Worm (Caenorhabditis elegans) whole organism, young adult: ENCODE results near the gene atic-1.

Experiments
- B0336.3 ChIP-seq: fragments of 200-800 bp; sonication (Bioruptor generic); IDR thresholded peaks from 2 replicates; pipeline ENCODE4 v1.3.6; 2022; ENCODE audit warnings: missing genetic modification characterization, missing compliant biosample characterization
- F10E7.11 ChIP-seq: sonication (generic microtip); optimal IDR thresholded peaks from 2 replicates; lab custom pipeline; 2017; ENCODE audit warnings: mild to moderate bottlenecking, missing genetic modification characterization, moderate library complexity, missing compliant biosample characterization
- F22D6.2 ChIP-seq: sonication (generic microtip); optimal IDR thresholded peaks from 2 replicates; lab custom pipeline; 2016; ENCODE audit warnings: mild to moderate bottlenecking, missing genetic modification characterization, missing compliant biosample characterization
- F57C9.4 ChIP-seq: sonication (generic microtip); optimal IDR thresholded peaks from 2 replicates; lab custom pipeline; 2017; ENCODE audit warnings: mild to moderate bottlenecking, missing genetic modification characterization, missing compliant biosample characterization
- K11D2.4 ChIP-seq: fragments of 200-800 bp; sonication (Bioruptor generic); IDR thresholded peaks from 2 replicates; pipeline ENCODE4 v1.3.6; 2022; ENCODE audit warnings: missing genetic modification reagents, missing genetic modification characterization, missing compliant biosample characterization
- K12H6.12 ChIP-seq: fragments of 200-800 bp; sonication (Bioruptor generic); optimal IDR thresholded peaks from 2 replicates; lab custom pipeline; 2018; ENCODE audit warnings: mild to moderate bottlenecking, missing genetic modification characterization, missing compliant biosample characterization
- T07F8.4 ChIP-seq: sonication (generic microtip); optimal IDR thresholded peaks from 2 replicates; lab custom pipeline; 2016; ENCODE audit warnings: mild to moderate bottlenecking, missing genetic modification characterization, moderate library complexity, missing compliant biosample characterization
- Y56A3A.18 ChIP-seq: fragments of 200-800 bp; sonication (Bioruptor generic); IDR thresholded peaks from 2 replicates; pipeline ENCODE4 v1.3.6; 2022; ENCODE audit warnings: missing genetic modification reagents, missing genetic modification characterization, missing compliant biosample characterization
- ZK185.1 ChIP-seq: sonication (generic microtip); optimal IDR thresholded peaks from 2 replicates; lab custom pipeline; 2016; ENCODE audit warnings: mild to moderate bottlenecking, missing genetic modification characterization, missing compliant biosample characterization; ENCODE audit not compliant: poor library complexity, severe bottlenecking
- aptf-2 ChIP-seq: fragments of 200-800 bp; sonication (Bioruptor generic); conservative IDR thresholded peaks from 2 replicates; pipeline ENCODE4 v1.3.6; 2022; ENCODE audit warnings: missing genetic modification reagents, missing genetic modification characterization, missing compliant biosample characterization
- atf-7 ChIP-seq: sonication (generic microtip); optimal IDR thresholded peaks from 2 replicates; lab custom pipeline; 2017; ENCODE audit warnings: mild to moderate bottlenecking, missing genetic modification characterization, missing compliant biosample characterization
- athp-1 ChIP-seq: sonication (generic microtip); optimal IDR thresholded peaks from 2 replicates; lab custom pipeline; 2017; ENCODE audit warnings: mild to moderate bottlenecking, missing genetic modification characterization, missing compliant biosample characterization
- attf-5 ChIP-seq: fragments of 200-800 bp; sonication (Bioruptor generic); optimal IDR thresholded peaks from 2 replicates; lab custom pipeline; 2018; ENCODE audit warnings: mild to moderate bottlenecking, missing genetic modification characterization, missing compliant biosample characterization
- bed-2 ChIP-seq: fragments of 200-800 bp; sonication (Bioruptor generic); IDR thresholded peaks from 2 replicates; pipeline ENCODE4 v1.3.6; 2022; ENCODE audit warnings: missing genetic modification reagents, missing genetic modification characterization, missing compliant biosample characterization
- cebp-1 ChIP-seq, 2 experiments: fragments of 200-800 bp in 1 of 2; sonication (Bioruptor generic) in 1 of 2; sonication (generic microtip) in 1 of 2; IDR thresholded peaks in 1 of 2; optimal IDR thresholded peaks in 1 of 2; 2 replicates each; pipeline versions ENCODE4 v1.3.6 to Lab custom; 2017 to 2022; ENCODE audit warnings: missing compliant biosample characterization in 2 of 2, missing genetic modification characterization in 2 of 2, mild to moderate bottlenecking in 1 of 2, missing genetic modification reagents in 1 of 2, moderate library complexity in 1 of 2
- dox-1 ChIP-seq: fragments of 200-800 bp; sonication (Bioruptor generic); IDR thresholded peaks from 2 replicates; pipeline ENCODE4 v1.3.6; 2022; ENCODE audit warnings: missing genetic modification reagents, missing genetic modification characterization, missing compliant biosample characterization
- dpff-1 ChIP-seq: sonication (generic microtip); optimal IDR thresholded peaks from 2 replicates; lab custom pipeline; 2017; ENCODE audit warnings: mild to moderate bottlenecking, missing genetic modification characterization, missing compliant biosample characterization
- ekl-4 ChIP-seq: fragments of 200-800 bp; sonication (Bioruptor generic); IDR thresholded peaks from 2 replicates; pipeline ENCODE4 v1.3.6; 2022; ENCODE audit warnings: missing genetic modification reagents, missing genetic modification characterization, missing compliant biosample characterization
- ets-4 ChIP-seq: fragments of 200-800 bp; sonication (Bioruptor generic); optimal IDR thresholded peaks from 2 replicates; lab custom pipeline; 2018; ENCODE audit warnings: mild to moderate bottlenecking, missing genetic modification characterization, missing compliant biosample characterization
- hsf-1 ChIP-seq: fragments of 200-800 bp; sonication (Bioruptor generic); IDR thresholded peaks from 2 replicates; pipeline ENCODE4 v1.3.6; 2022; ENCODE audit warnings: missing genetic modification reagents, missing genetic modification characterization, missing compliant biosample characterization
- let-607 ChIP-seq, 2 experiments: fragments of 200-800 bp in 1 of 2; sonication (Bioruptor generic) in 1 of 2; sonication (generic microtip) in 1 of 2; optimal IDR thresholded peaks; 2 replicates each; lab custom pipeline; 2016 to 2018; ENCODE audit warnings: mild to moderate bottlenecking in 2 of 2, missing compliant biosample characterization in 2 of 2, missing genetic modification characterization in 2 of 2, moderate library complexity in 2 of 2, missing genotype in 1 of 2
- lin-26 ChIP-seq: fragments of 200-800 bp; sonication (Bioruptor generic); IDR thresholded peaks from 2 replicates; pipeline ENCODE4 v1.3.6; 2022; ENCODE audit warnings: missing genetic modification reagents, missing genetic modification characterization, missing compliant biosample characterization
- lin-35 ChIP-seq, 3 experiments: fragments of 150-350 bp in 2 of 3; sonication (generic microtip) in 1 of 3; optimal IDR thresholded peaks; 2 replicates each; lab custom pipeline; 2014 to 2018; ENCODE audit warnings: missing biosample characterization in 3 of 3, missing genetic modification characterization in 3 of 3, missing genetic modification reagents in 3 of 3
- lin-40 ChIP-seq: sonication (generic microtip); optimal IDR thresholded peaks from 2 replicates; lab custom pipeline; 2016; ENCODE audit warnings: missing genetic modification characterization, mild to moderate bottlenecking, missing compliant biosample characterization, missing genotype, missing genetic modification reagents
- lin-54 ChIP-seq: fragments of 200-800 bp; sonication (Bioruptor generic); optimal IDR thresholded peaks from 2 replicates; lab custom pipeline; 2018; ENCODE audit warnings: mild to moderate bottlenecking, missing genetic modification characterization, missing compliant biosample characterization
- lir-1 ChIP-seq: fragments of 200-800 bp; sonication (Bioruptor generic); conservative IDR thresholded peaks from 2 replicates; pipeline ENCODE4 v1.3.6; 2022; ENCODE audit warnings: missing genetic modification reagents, missing genetic modification characterization, missing compliant biosample characterization
- madf-10 ChIP-seq: sonication (generic microtip); optimal IDR thresholded peaks from 2 replicates; lab custom pipeline; 2016; ENCODE audit warnings: mild to moderate bottlenecking, missing genetic modification characterization, missing compliant biosample characterization
- madf-6 ChIP-seq: fragments of 200-800 bp; sonication (Bioruptor generic); IDR thresholded peaks from 2 replicates; pipeline ENCODE4 v1.3.6; 2022; ENCODE audit warnings: missing genetic modification reagents, missing genetic modification characterization, missing compliant biosample characterization
- mes-4 ChIP-seq: sonication (generic microtip); optimal IDR thresholded peaks from 2 replicates; lab custom pipeline; 2016; ENCODE audit warnings: missing genotype, missing genetic modification characterization, missing compliant biosample characterization
- nhr-80 ChIP-seq: sonication (generic microtip); optimal IDR thresholded peaks from 2 replicates; lab custom pipeline; 2016; ENCODE audit warnings: missing genetic modification characterization, missing compliant biosample characterization
- nhr-90 ChIP-seq: sonication (generic microtip); optimal IDR thresholded peaks from 2 replicates; lab custom pipeline; 2016; ENCODE audit warnings: missing genotype, mild to moderate bottlenecking, missing genetic modification characterization, missing compliant biosample characterization
- rcor-1 ChIP-seq: fragments of 200-800 bp; sonication (Bioruptor generic); IDR thresholded peaks from 2 replicates; pipeline ENCODE4 v1.3.6; 2022; ENCODE audit warnings: missing genetic modification reagents, missing genetic modification characterization, missing compliant biosample characterization
- repo-1 ChIP-seq: sonication (generic microtip); optimal IDR thresholded peaks from 2 replicates; lab custom pipeline; 2017; ENCODE audit warnings: mild to moderate bottlenecking, missing genetic modification characterization, missing compliant biosample characterization
- sea-2 ChIP-seq: fragments of 200-800 bp; sonication (Bioruptor generic); IDR thresholded peaks from 2 replicates; pipeline ENCODE4 v1.3.6; 2022; ENCODE audit warnings: missing genetic modification characterization, missing compliant biosample characterization
- sptf-2 ChIP-seq: fragments of 200-800 bp; sonication (Bioruptor generic); optimal IDR thresholded peaks from 2 replicates; lab custom pipeline; 2018; ENCODE audit warnings: mild to moderate bottlenecking, missing genetic modification characterization, missing compliant biosample characterization
- tbp1 ChIP-seq: fragments of 200-800 bp; sonication (Bioruptor generic); optimal IDR thresholded peaks from 2 replicates; lab custom pipeline; 2018; ENCODE audit warnings: mild to moderate bottlenecking, missing genetic modification characterization, missing compliant biosample characterization
- xnd-1 ChIP-seq: sonication (generic microtip); optimal IDR thresholded peaks from 2 replicates; lab custom pipeline; 2016; ENCODE audit warnings: missing genotype, missing genetic modification reagents, missing genetic modification characterization, missing compliant biosample characterization
- zfh-2 ChIP-seq: fragments of 200-800 bp; sonication (Bioruptor generic); conservative IDR thresholded peaks from 2 replicates; pipeline ENCODE4 v1.3.6; 2022; ENCODE audit warnings: missing genetic modification reagents, missing genetic modification characterization, missing compliant biosample characterization
- ztf-18 ChIP-seq: sonication (generic microtip); optimal IDR thresholded peaks from 2 replicates; lab custom pipeline; 2016; ENCODE audit warnings: missing genotype, mild to moderate bottlenecking, missing genetic modification characterization, missing compliant biosample characterization
- ztf-22 ChIP-seq: fragments of 200-800 bp; sonication (Bioruptor generic); optimal IDR thresholded peaks from 2 replicates; lab custom pipeline; 2018; ENCODE audit warnings: mild to moderate bottlenecking, missing genetic modification characterization, moderate library complexity, missing compliant biosample characterization
- ztf-26 ChIP-seq: sonication (generic microtip); optimal IDR thresholded peaks from 2 replicates; lab custom pipeline; 2017; ENCODE audit warnings: missing genetic modification characterization, missing compliant biosample characterization

The atic-1 gene

ce11 chrIV:7839923-7840322 lies 41.9 kb upstream of the atic-1 start:
- TF ChIP-seq F10E7.11 (tag; lab: Kevin White, UChicago) (no peak), nhr-80 (tag; lab: Kevin White, UChicago) (no peak), xnd-1 (tag; lab: Kevin White, UChicago) (no peak), bed-2 (GFP tag; lab: Robert Waterston, UW) (no peak), aptf-2 (GFP tag; lab: Robert Waterston, UW) (no peak), atf-7 (tag; lab: Kevin White, UChicago) (no peak)

ce11 chrIV:7841218-7841617 lies 40.6 kb upstream of the atic-1 start:
- TF ChIP-seq attf-5 (GFP tag; lab: Kevin White, UChicago) (peak; percentile 17), B0336.3 (GFP tag; lab: Robert Waterston, UW) (no peak), let-607 (tag; optimal IDR thresholded peaks at IDR 0.05; lab: Kevin White, UChicago) (peak; percentile 49 to 65), lin-26 (no peak), K11D2.4 (no peak), ets-4 (GFP tag; lab: Kevin White, UChicago) (peak; percentile 26), nhr-80 (tag; lab: Kevin White, UChicago) (peak; percentile 94)

ce11 chrIV:7844333-7844973 lies 37.4 kb upstream of the atic-1 start:
- TF ChIP-seq athp-1 (tag; lab: Kevin White, UChicago) = no peak
- TF ChIP-seq lin-40 = peak; percentile 1
- no peak for TF ChIP-seq ekl-4
- TF ChIP-seq sea-2 (GFP tag; lab: Robert Waterston, UW) = no peak
- no peak for TF ChIP-seq rcor-1 (GFP tag; lab: Robert Waterston, UW)
- TF ChIP-seq nhr-80 (tag; lab: Kevin White, UChicago) = peak; percentile 81
- peak; percentile 15 for TF ChIP-seq tbp1 (GFP tag; lab: Kevin White, UChicago)

- TF ChIP-seq F22D6.2 = no peak
- TF ChIP-seq ztf-18 = peak; percentile 39
- TF ChIP-seq lir-1 = no peak
- TF ChIP-seq dpff-1 (tag; lab: Kevin White, UChicago) = no peak
- TF ChIP-seq ets-4 (GFP tag; lab: Kevin White, UChicago) = no peak
- TF ChIP-seq dox-1 (GFP tag; lab: Robert Waterston, UW) = peak; percentile 77; the same call in 1 of the 2 replicates
- peak; percentile 97 for TF ChIP-seq zfh-2 (GFP tag; lab: Robert Waterston, UW)
- peak; percentile 69 for TF ChIP-seq ztf-26
- TF ChIP-seq lin-54 = peak; percentile 22
- TF ChIP-seq repo-1 = peak; percentile 71
- no peak for TF ChIP-seq T07F8.4 (tag; lab: Kevin White, UChicago)
- no peak for TF ChIP-seq sptf-2
- TF ChIP-seq xnd-1 (tag; lab: Kevin White, UChicago) = no peak
- no peak for TF ChIP-seq mes-4
- TF ChIP-seq K12H6.12 (tag; lab: Kevin White, UChicago) = peak; percentile 79
- peak; percentile 30 for TF ChIP-seq tbp1 (GFP tag; lab: Kevin White, UChicago)
- no peak for TF ChIP-seq madf-6 (GFP tag; lab: Robert Waterston, UW)
- TF ChIP-seq nhr-90 = peak; percentile 66
- peak; percentile 59; the same call in 1 of the 2 replicates for TF ChIP-seq Y56A3A.18 (GFP tag; lab: Robert Waterston, UW)
- no peak for TF ChIP-seq F57C9.4 (tag; lab: Kevin White, UChicago)
- TF ChIP-seq lin-35 (GFP tag; optimal IDR thresholded peaks at IDR 0.05; lab: Kevin White, UChicago) = peak in 1 of 3 experiments; percentile 58
- TF ChIP-seq ZK185.1 (tag; lab: Kevin White, UChicago) = peak; percentile 27
- TF ChIP-seq ekl-4 = 0 out of 2 replicates have a peak, but pooled peaks have one; percentile 53
- 0 out of 2 replicates have a peak, but pooled peaks have one; percentile 24 for TF ChIP-seq K11D2.4
- no peak for TF ChIP-seq hsf-1
- TF ChIP-seq nhr-80 (tag; lab: Kevin White, UChicago) = peak; percentile 60
- TF ChIP-seq madf-10 (tag; lab: Kevin White, UChicago) = peak; percentile 48
- TF ChIP-seq atf-7 (tag; lab: Kevin White, UChicago) = peak; percentile 33
- TF ChIP-seq ztf-22 (GFP tag; lab: Kevin White, UChicago) = no peak
- TF ChIP-seq cebp-1 (GFP tag; IDR thresholded peaks at IDR 0.05; lab: Robert Waterston, UW) = no peak
- peak; percentile 77 for TF ChIP-seq cebp-1 (tag; optimal IDR thresholded peaks at IDR 0.05; lab: Kevin White, UChicago)
Measured at ce11 chrIV:7845585-7845984, 36.2 kb upstream of the atic-1 start.
